Fruit fly (Drosophila melanogaster) whole organism, pupa: ENCODE measurements around the gene CG34041.

Source experiments
- CG14655 ChIP-seq: fragments of 200-800 bp; sonication (Bioruptor generic); optimal IDR thresholded peaks from 3 replicates; lab custom pipeline; 2017; ENCODE audit warnings: mild to moderate bottlenecking, missing biosample characterization, missing genetic modification reagents, missing genetic modification characterization
- CG34367 ChIP-seq: fragments of 200-800 bp; sonication (Bioruptor generic); optimal IDR thresholded peaks from 2 replicates; lab custom pipeline; 2018; ENCODE audit warnings: missing biosample characterization, mild to moderate bottlenecking, missing genetic modification characterization
- CG8159 ChIP-seq: fragments of 200-800 bp; sonication (Bioruptor generic); optimal IDR thresholded peaks from 3 replicates; lab custom pipeline; 2018; ENCODE audit warnings: missing biosample characterization, mild to moderate bottlenecking, missing genetic modification characterization, moderate library complexity
- CG9948 ChIP-seq: fragments of 200-800 bp; sonication (Bioruptor generic); optimal IDR thresholded peaks from 2 replicates; lab custom pipeline; 2018; ENCODE audit warnings: missing biosample characterization, mild to moderate bottlenecking, missing genetic modification characterization, moderate library complexity
- Pif1A ChIP-seq: fragments of 200-800 bp; sonication (Bioruptor generic); optimal IDR thresholded peaks from 3 replicates; lab custom pipeline; 2016; ENCODE audit warnings: missing biosample characterization, missing genetic modification characterization

- no peak for TF ChIP-seq CG9948 (tag; lab: Kevin White, UChicago)
- TF ChIP-seq CG14655 (GFP tag; lab: Kevin White, UChicago), result peak; percentile 0
- no peak for TF ChIP-seq CG34367 (tag; lab: Kevin White, UChicago)
- no peak for TF ChIP-seq CG8159 (tag; lab: Kevin White, UChicago)
- TF ChIP-seq Pif1A (GFP tag; lab: Kevin White, UChicago), result no peak
Measured at dm6 chr3R:30528692-30529305, 21.0 kb downstream of the CG34041 start.
